Fruit fly (Drosophila melanogaster): Measurements from ENCODE around the gene CG43373.
A peak's percentile ranks its signal among the peaks of the same experiment; 100 is the strongest.

The CG43373 gene

DNA sequence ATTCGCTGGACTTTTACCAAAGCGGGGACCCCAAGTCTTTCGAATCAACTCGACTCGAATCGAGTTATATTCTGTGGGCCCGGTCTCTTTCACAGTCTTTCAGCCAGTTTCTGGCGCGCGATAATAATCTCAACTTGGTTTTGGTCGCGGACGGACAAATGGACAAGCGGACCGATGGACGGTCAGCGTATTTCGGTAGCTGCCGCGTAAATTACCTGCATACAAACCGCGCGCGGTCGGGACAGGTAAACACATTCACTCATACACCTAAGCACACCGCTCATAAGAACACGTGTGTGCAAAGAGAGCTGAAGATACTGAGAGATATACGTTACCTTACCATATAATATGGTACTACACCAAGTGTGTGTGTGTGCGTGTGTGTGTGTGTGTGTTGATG lies 53.9 kb downstream of the CG43373 start (continued):
- TF ChIP-seq Bdp1 (GFP tag; optimal IDR thresholded peaks at IDR 0.05) (no peak), CG31224 (GFP tag; IDR thresholded peaks at IDR 0.05) (no peak), CG12744 (GFP tag; optimal IDR thresholded peaks at IDR 0.05) (no peak), grn (GFP tag; optimal IDR thresholded peaks at IDR 0.05) (peak; percentile 88), Hsf (GFP tag; optimal IDR thresholded peaks at IDR 0.05) (no peak), CG12236 (GFP tag; optimal IDR thresholded peaks at IDR 0.05) (no peak), bab2 (GFP tag; optimal IDR thresholded peaks at IDR 0.05) (no peak), CG15601 (tag; optimal IDR thresholded peaks at IDR 0.05) (no peak), CG4424 (GFP tag; optimal IDR thresholded peaks at IDR 0.05) (no peak), bowl (GFP tag; IDR thresholded peaks at IDR 0.05) (peak; percentile 83; the same call in 1 of the 2 replicates), kni (GFP tag; optimal IDR thresholded peaks at IDR 0.05) (peak; percentile 81), nmo (GFP tag; optimal IDR thresholded peaks at IDR 0.05) (no peak), B-H1 (GFP tag; IDR thresholded peaks at IDR 0.05) (no peak), sisA (GFP tag; IDR thresholded peaks at IDR 0.05) (no peak), CG7839 (tag; optimal IDR thresholded peaks at IDR 0.05) (no peak), Sin3A (optimal IDR thresholded peaks at IDR 0.05) (no peak), CG14014 (GFP tag; IDR thresholded peaks at IDR 0.05) (0 out of 2 replicates have a peak, but pooled peaks have one; percentile 28), CG33557 (GFP tag; optimal IDR thresholded peaks at IDR 0.05) (no peak), CG8281 (tag; optimal IDR thresholded peaks at IDR 0.05) (peak; percentile 71), tgo (GFP tag; IDR thresholded peaks at IDR 0.05) (no peak), CG2129 (GFP tag; IDR thresholded peaks at IDR 0.05; ENCODE audit: partially characterized antibody) (no peak), CG14050 (GFP tag; IDR thresholded peaks at IDR 0.05) (no peak), CG2199 (GFP tag; IDR thresholded peaks at IDR 0.05) (0 out of 3 replicates have a peak, but pooled peaks have one; percentile 54), sim (GFP tag; IDR thresholded peaks at IDR 0.05) (no peak), twi (tag; optimal IDR thresholded peaks at IDR 0.05) (peak; percentile 2), lilli (GFP tag; optimal IDR thresholded peaks at IDR 0.05) (no peak), Nf-YA (GFP tag; IDR thresholded peaks at IDR 0.05) (peak; percentile 19; the same call in 1 of the 2 replicates), schlank (tag; optimal IDR thresholded peaks at IDR 0.05) (no peak), ems (GFP tag; optimal IDR thresholded peaks at IDR 0.05) (no peak), CG31441 (GFP tag; IDR thresholded peaks at IDR 0.05) (no peak), CG13123 (GFP tag; optimal IDR thresholded peaks at IDR 0.05) (no peak), sens-2 (GFP tag; IDR thresholded peaks at IDR 0.05) (no peak), crc (GFP tag; optimal IDR thresholded peaks at IDR 0.05) (no peak), da (GFP tag; optimal IDR thresholded peaks at IDR 0.05) (no peak), Lhr (GFP tag; optimal IDR thresholded peaks at IDR 0.05) (no peak), ken (GFP tag; IDR thresholded peaks at IDR 0.05) (no peak), CG7963 (GFP tag; IDR thresholded peaks at IDR 0.05; ENCODE audit: partially characterized antibody) (no peak), oc (tag; optimal IDR thresholded peaks at IDR 0.05) (peak; percentile 30), Antp (GFP tag; optimal IDR thresholded peaks at IDR 0.05) (no peak), exex (tag; optimal IDR thresholded peaks at IDR 0.05) (no peak), Mad (GFP tag; optimal IDR thresholded peaks at IDR 0.05) (no peak), dan (GFP tag; IDR thresholded peaks at IDR 0.05) (no peak), CG4328 (GFP tag; optimal IDR thresholded peaks at IDR 0.05) (no peak), CG15514 (GFP tag; optimal IDR thresholded peaks at IDR 0.05) (no peak), zen (tag; optimal IDR thresholded peaks at IDR 0.05) (peak; percentile 71), Med (GFP tag) (peak; percentile 21), abd-A (tag; optimal IDR thresholded peaks at IDR 0.05) (peak; percentile 37), CG6175 (GFP tag; IDR thresholded peaks at IDR 0.05) (no peak; the same call in 2 of the 3 replicates), NfI (GFP tag; optimal IDR thresholded peaks at IDR 0.05) (no peak), sob (GFP tag; IDR thresholded peaks at IDR 0.05) (peak; percentile 40)
